Fruit fly (Drosophila melanogaster): ENCODE measurements around the gene Grip.
"Not testable (repeated sequence)": the region's sequence is repeated elsewhere in the genome, so short reads cannot be mapped to it uniquely, and the experiment has no call there.

Gene Grip

DNA sequence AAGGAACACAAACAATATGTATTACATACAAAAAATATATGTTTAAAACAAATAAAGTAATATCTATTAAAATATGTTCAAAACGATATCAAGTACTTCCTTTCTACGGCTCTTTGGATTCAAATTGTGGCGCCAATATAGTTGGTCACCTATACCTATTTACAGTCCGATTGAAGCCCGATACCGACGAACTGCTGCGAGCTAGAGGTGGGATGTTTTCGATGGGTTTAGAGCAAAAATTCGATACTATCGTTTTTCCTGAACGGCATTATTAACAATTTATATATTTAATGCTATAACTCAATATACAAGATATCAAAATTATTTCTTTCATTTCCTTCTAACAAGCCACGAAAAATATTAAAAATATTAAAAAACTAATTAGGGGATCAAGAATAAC is 24.3 kb upstream of the Grip start:
- no peak for TF ChIP-seq Rel (GFP tag; optimal IDR thresholded peaks at IDR 0.05)
- no peak for TF ChIP-seq Rel (tag; optimal IDR thresholded peaks at IDR 0.05)
- peak; percentile 26 for TF ChIP-seq sage (GFP tag; optimal IDR thresholded peaks at IDR 0.05)
- no peak for TF ChIP-seq h (GFP tag; optimal IDR thresholded peaks at IDR 0.05)

DNA sequence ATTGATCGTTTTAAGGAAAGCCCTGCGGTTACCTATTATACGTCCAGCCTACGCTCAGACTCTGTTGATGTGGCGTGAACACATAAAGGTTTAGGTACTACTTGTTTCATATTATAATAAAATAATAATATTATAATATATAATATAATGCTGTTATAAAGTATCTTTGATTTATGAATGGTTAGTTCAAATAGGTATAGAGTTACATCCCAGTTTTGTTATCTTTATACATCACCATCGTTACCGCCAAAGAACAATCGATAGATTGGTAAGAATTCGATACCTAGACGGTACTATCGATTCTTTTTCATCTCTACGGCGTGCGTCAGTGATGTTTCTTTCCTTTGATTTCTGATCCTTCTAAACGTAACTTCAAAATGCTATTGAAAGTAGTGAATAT is 23.8 kb upstream of the Grip start, which contains the start of gene CG12728:
TSS of gene CG12728 (plus strand) at position 301 of the 400 bp plus-strand sequence.
- TF ChIP-seq tai, jim, OdsH (GFP tag; optimal IDR thresholded peaks at IDR 0.05): not testable (repeated sequence)

DNA sequence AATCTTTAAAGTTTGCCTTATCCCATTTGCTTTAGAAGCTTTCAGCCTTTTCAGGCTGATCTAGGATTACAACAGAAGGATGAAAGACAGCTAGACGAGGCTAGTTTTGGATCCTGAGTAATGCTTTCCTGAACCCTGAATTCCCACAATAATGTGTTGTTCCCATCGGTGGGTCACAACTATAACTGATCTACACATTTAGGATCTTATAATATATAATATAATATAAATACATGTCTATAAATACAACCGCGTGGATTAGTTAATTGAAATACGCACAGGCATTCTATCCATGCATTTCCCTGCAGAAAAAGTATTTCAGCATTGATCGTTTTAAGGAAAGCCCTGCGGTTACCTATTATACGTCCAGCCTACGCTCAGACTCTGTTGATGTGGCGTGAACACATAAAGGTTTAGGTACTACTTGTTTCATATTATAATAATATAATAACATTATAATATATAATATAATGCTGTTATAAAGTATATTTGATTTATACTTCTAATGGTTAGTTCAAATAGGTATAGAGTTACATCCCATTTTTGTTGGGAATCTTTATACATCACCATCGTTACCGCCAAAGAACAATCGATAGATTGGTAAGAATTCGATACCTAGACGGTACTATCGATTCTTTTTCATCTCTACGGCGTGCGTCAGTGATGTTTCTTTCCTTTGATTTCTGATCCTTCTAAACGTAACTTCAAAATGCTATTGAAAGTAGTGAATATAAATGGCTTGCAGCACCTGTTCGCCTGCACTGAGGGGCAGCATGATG is 20.8 kb upstream of the Grip start, which contains the start of gene CG32756:
TSS of gene CG32756 (plus strand) at position 631 of the 779 bp plus-strand sequence.
- TF ChIP-seq Jra (GFP tag; optimal IDR thresholded peaks at IDR 0.05); Hr83 (GFP tag; optimal IDR thresholded peaks at IDR 0.05; ENCODE audit: poor library complexity, severe bottlenecking); pan (optimal IDR thresholded peaks at IDR 0.05): not testable (repeated sequence)

DNA sequence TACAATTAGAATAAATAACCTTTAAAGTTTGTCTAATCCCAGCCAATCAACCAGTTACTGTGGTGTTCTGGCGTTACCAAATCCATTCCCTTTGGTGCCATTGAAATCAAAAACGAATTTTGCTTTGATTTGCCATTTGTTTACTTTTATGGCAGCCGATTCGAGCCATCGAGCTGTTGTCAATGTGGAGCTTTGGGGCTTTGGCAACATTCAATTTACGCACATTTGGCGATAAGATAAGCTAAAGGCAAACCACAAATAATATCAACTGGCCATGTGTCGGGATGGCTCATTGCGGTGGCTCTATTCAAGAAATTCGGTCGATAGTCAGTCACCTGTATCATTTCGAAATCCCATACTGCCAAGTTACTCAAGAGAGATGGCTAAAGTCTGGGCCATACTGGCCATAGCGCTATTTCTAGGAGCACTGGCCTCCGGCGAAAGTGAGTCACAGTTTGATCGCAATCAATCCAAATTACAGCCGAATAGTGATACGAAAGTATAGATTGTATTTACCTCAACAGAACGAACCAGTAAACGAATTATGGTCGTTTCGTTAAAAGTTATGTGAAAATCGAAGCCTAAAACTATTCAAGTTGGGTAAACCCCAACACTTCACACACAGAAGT is 18.1 kb upstream of the Grip start, which contains the start of gene CG6041:
TSS of gene CG6041 (plus strand) at position 291 of the 629 bp plus-strand sequence.
- TF ChIP-seq dmrt93B (GFP tag; optimal IDR thresholded peaks at IDR 0.05) (no peak), Dif (GFP tag; optimal IDR thresholded peaks at IDR 0.05; ENCODE audit: partially characterized antibody) (no peak), tai (GFP tag; optimal IDR thresholded peaks at IDR 0.05) (no peak), Mio (GFP tag; optimal IDR thresholded peaks at IDR 0.05) (no peak), pan (optimal IDR thresholded peaks at IDR 0.05) (no peak), Sp1 (GFP tag; optimal IDR thresholded peaks at IDR 0.05) (no peak), dsf (GFP tag; optimal IDR thresholded peaks at IDR 0.05; ENCODE audit: borderline replicate concordance) (no peak), Dfd (GFP tag; optimal IDR thresholded peaks at IDR 0.05) (no peak), h (GFP tag; optimal IDR thresholded peaks at IDR 0.05) (no peak), Hnf4 (GFP tag; optimal IDR thresholded peaks at IDR 0.05) (no peak), rgr (GFP tag; optimal IDR thresholded peaks at IDR 0.05) (no peak), lola (GFP tag; optimal IDR thresholded peaks at IDR 0.05) (no peak), CrebA (GFP tag; optimal IDR thresholded peaks at IDR 0.05; ENCODE audit: borderline replicate concordance) (no peak), ey (GFP tag; optimal IDR thresholded peaks at IDR 0.05) (no peak), Jra (GFP tag; optimal IDR thresholded peaks at IDR 0.05) (no peak), N (GFP tag; optimal IDR thresholded peaks at IDR 0.05) (no peak), CG32264 (GFP tag; optimal IDR thresholded peaks at IDR 0.05) (no peak)

DNA sequence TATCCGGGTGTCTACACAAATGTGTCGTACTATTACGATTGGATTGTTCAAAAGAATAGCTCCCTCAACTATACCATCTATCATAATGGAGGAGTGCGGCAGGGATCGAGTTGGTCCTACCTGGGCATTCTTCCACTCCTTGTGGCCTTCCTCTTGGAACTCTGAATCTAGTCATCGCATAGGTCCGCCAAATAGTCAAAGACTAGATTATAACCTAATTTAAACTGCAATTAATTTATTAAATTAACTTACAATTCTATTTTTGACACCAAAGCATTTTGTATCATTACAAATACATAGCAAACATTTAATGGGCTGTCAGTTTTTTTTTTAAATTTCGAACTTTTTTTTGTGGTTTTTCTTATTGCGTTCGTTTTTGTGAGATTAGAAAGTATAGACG is 16.1 kb upstream of the Grip start, which contains the start of gene CG32755:
TSS of gene CG32755 (plus strand) at position 301 of the 400 bp plus-strand sequence.
- no peak for TF ChIP-seq brk (GFP tag; optimal IDR thresholded peaks at IDR 0.05)
- no peak for TF ChIP-seq Dif (GFP tag; optimal IDR thresholded peaks at IDR 0.05; ENCODE audit: partially characterized antibody)
- TF ChIP-seq sv (GFP tag; optimal IDR thresholded peaks at IDR 0.05) = no peak
- no peak for TF ChIP-seq Hnf4 (GFP tag; optimal IDR thresholded peaks at IDR 0.05)
- no peak for TF ChIP-seq Hr83 (GFP tag; optimal IDR thresholded peaks at IDR 0.05; ENCODE audit: poor library complexity, severe bottlenecking)
- no peak for TF ChIP-seq HLH106 (tag; optimal IDR thresholded peaks at IDR 0.05)
- no peak for TF ChIP-seq CG9705 (GFP tag; optimal IDR thresholded peaks at IDR 0.05)
- no peak for TF ChIP-seq woc (GFP tag; optimal IDR thresholded peaks at IDR 0.05)
- TF ChIP-seq jim (GFP tag; optimal IDR thresholded peaks at IDR 0.05) = no peak
- no peak for TF ChIP-seq dmrt93B (GFP tag; optimal IDR thresholded peaks at IDR 0.05)

DNA sequence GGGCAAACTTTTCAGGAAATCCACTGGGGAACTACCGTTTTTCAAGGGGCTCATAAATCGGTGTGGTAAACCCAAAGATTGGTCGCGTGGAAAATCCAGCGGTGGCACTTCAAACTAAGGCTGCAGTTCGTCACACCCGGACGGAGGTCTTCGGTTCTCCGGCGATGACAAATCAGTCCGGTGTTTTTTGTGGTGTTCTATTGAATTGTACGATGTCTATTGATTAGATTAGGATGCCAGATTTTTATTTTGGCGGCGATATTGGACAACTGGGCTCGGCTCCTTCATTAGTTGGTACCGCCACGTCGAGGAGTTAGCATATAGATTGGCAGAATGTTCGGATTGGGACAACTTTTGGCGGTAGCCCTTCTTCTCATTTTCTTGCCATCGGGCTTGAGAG is 13.8 kb upstream of the Grip start, which contains the start of gene CG6048:
TSS of gene CG6048 (plus strand) at position 301 of the 400 bp plus-strand sequence.
- no peak for TF ChIP-seq Vsx2 (GFP tag; optimal IDR thresholded peaks at IDR 0.05; ENCODE audit: partially characterized antibody)
- no peak for TF ChIP-seq rgr (GFP tag; optimal IDR thresholded peaks at IDR 0.05)
- TF ChIP-seq Hnf4 (GFP tag; optimal IDR thresholded peaks at IDR 0.05) = no peak
- TF ChIP-seq Jra (GFP tag; optimal IDR thresholded peaks at IDR 0.05) = no peak
- no peak for TF ChIP-seq psq (GFP tag; optimal IDR thresholded peaks at IDR 0.05)
- no peak for TF ChIP-seq GATAd (GFP tag; optimal IDR thresholded peaks at IDR 0.05)
- no peak for TF ChIP-seq CG9705 (GFP tag; optimal IDR thresholded peaks at IDR 0.05)
- no peak for TF ChIP-seq Hr78 (GFP tag; optimal IDR thresholded peaks at IDR 0.05)
- no peak for TF ChIP-seq dsf (GFP tag; optimal IDR thresholded peaks at IDR 0.05; ENCODE audit: borderline replicate concordance)
- no peak for TF ChIP-seq Sp1 (GFP tag; optimal IDR thresholded peaks at IDR 0.05)
- no peak for TF ChIP-seq usp (GFP tag; optimal IDR thresholded peaks at IDR 0.05)
- no peak for TF ChIP-seq Dfd (GFP tag; optimal IDR thresholded peaks at IDR 0.05)
- TF ChIP-seq fru (GFP tag; optimal IDR thresholded peaks at IDR 0.05) = no peak
- TF ChIP-seq lola (GFP tag; optimal IDR thresholded peaks at IDR 0.05) = no peak
- no peak for TF ChIP-seq Mio (GFP tag; optimal IDR thresholded peaks at IDR 0.05)
- TF ChIP-seq woc (GFP tag; optimal IDR thresholded peaks at IDR 0.05) = no peak
- no peak for TF ChIP-seq OdsH (GFP tag; optimal IDR thresholded peaks at IDR 0.05)
- no peak for TF ChIP-seq h (GFP tag; optimal IDR thresholded peaks at IDR 0.05)
- no peak for TF ChIP-seq HLH106 (tag; optimal IDR thresholded peaks at IDR 0.05)
- TF ChIP-seq N (GFP tag; optimal IDR thresholded peaks at IDR 0.05) = no peak

Measured in whole organism, wandering third instar larva.